Worm (Caenorhabditis elegans): ENCODE measurements around the gene F42A9.9.

Gene F42A9.9

ce11 chrIV:8668635-8669034 lies 30.0 kb upstream of the F42A9.9 start, which contains the start of gene cdh-5:
TSS of gene cdh-5 (plus strand) at chrIV:8668935.
- TF ChIP-seq hpl-2 (GFP tag; optimal IDR thresholded peaks at IDR 0.05) (no peak), pqm-1 (tag; optimal IDR thresholded peaks at IDR 0.05) (no peak), F16B12.6 (tag; optimal IDR thresholded peaks at IDR 0.05) (no peak), snu-23 (GFP tag; optimal IDR thresholded peaks at IDR 0.05) (no peak), ama-1 (optimal IDR thresholded peaks at IDR 0.05) (no peak), hlh-17 (GFP tag; optimal IDR thresholded peaks at IDR 0.05; ENCODE audit: borderline replicate concordance) (no peak), C04F5.9 (tag; optimal IDR thresholded peaks at IDR 0.05) (no peak), fkh-4 (tag; optimal IDR thresholded peaks at IDR 0.05; ENCODE audit: borderline replicate concordance) (no peak), rnt-1 (tag; optimal IDR thresholded peaks at IDR 0.05) (no peak), nhr-20 (tag; optimal IDR thresholded peaks at IDR 0.05) (no peak)

ce11 chrIV:8665778-8666177 lies 27.1 kb upstream of the F42A9.9 start:
- TF ChIP-seq ztf-11 (tag; optimal IDR thresholded peaks at IDR 0.05), result no peak
- no peak for TF ChIP-seq efl-1 (optimal IDR thresholded peaks at IDR 0.05)
- TF ChIP-seq efl-1 (GFP tag; optimal IDR thresholded peaks at IDR 0.05 in 1 of 2), result peak in 1 of 2 experiments; percentile 29
- no peak for TF ChIP-seq skn-1 (tag; optimal IDR thresholded peaks at IDR 0.05)
- TF ChIP-seq isw-1 (GFP tag; IDR thresholded peaks at IDR 0.05), result no peak
- no peak for TF ChIP-seq unc-30 (tag; optimal IDR thresholded peaks at IDR 0.05)
- TF ChIP-seq lin-35 (GFP tag; optimal IDR thresholded peaks at IDR 0.05), result peak in 1 of 2 experiments; percentile 4
- TF ChIP-seq hpl-2 (GFP tag; optimal IDR thresholded peaks at IDR 0.05), result no peak
- TF ChIP-seq grh-1 (GFP tag; IDR thresholded peaks at IDR 0.05), result no peak
- no peak for TF ChIP-seq blmp-1 (tag; optimal IDR thresholded peaks at IDR 0.05)
- TF ChIP-seq ceh-88 (GFP tag; IDR thresholded peaks at IDR 0.05), result no peak
- no peak for TF ChIP-seq nhr-19 (GFP tag; conservative IDR thresholded peaks at IDR 0.05)
- no peak for TF ChIP-seq nhr-237 (tag; optimal IDR thresholded peaks at IDR 0.05)
- no peak for TF ChIP-seq nhr-47 (tag; optimal IDR thresholded peaks at IDR 0.05)
- no peak for TF ChIP-seq fkh-8 (tag; optimal IDR thresholded peaks at IDR 0.05)
- peak in 1 of 3 experiments; percentile 15 for TF ChIP-seq dpl-1 (GFP tag; optimal IDR thresholded peaks at IDR 0.05)

ce11 chrIV:8658122-8658521 lies 19.5 kb upstream of the F42A9.9 start, which contains the start of gene C49C8.6:
TSS of gene C49C8.6 (minus strand) at chrIV:8658222.
- TF ChIP-seq hlh-4 (tag; optimal IDR thresholded peaks at IDR 0.05) (no peak), dsc-1 (tag; optimal IDR thresholded peaks at IDR 0.05) (no peak), fkh-8 (tag; optimal IDR thresholded peaks at IDR 0.05) (no peak), pag-3 (tag; optimal IDR thresholded peaks at IDR 0.05; ENCODE audit: borderline replicate concordance, insufficient read depth) (no peak), nhr-11 (tag; optimal IDR thresholded peaks at IDR 0.05) (no peak), lin-39 (tag; optimal IDR thresholded peaks at IDR 0.05) (no peak), mef-2 (tag; optimal IDR thresholded peaks at IDR 0.05) (no peak), snpc-4 (tag; optimal IDR thresholded peaks at IDR 0.05) (no peak), lin-14 (GFP tag; optimal IDR thresholded peaks at IDR 0.05) (no peak), irx-1 (tag; optimal IDR thresholded peaks at IDR 0.05) (no peak), ceh-90 (tag; optimal IDR thresholded peaks at IDR 0.05) (no peak), ama-1 (optimal IDR thresholded peaks at IDR 0.05) (no peak), ceh-8 (GFP tag; optimal IDR thresholded peaks at IDR 0.05) (no peak), lin-15B (tag; optimal IDR thresholded peaks at IDR 0.05) (no peak)

- no peak for TF ChIP-seq lin-35 (GFP tag; optimal IDR thresholded peaks at IDR 0.05)
- TF ChIP-seq alr-1 (tag; optimal IDR thresholded peaks at IDR 0.05; ENCODE audit: borderline replicate concordance), result no peak
- TF ChIP-seq Y116A8C.19 (tag; optimal IDR thresholded peaks at IDR 0.05; ENCODE audit: borderline replicate concordance), result no peak
These were observed 15.5 kb upstream of the F42A9.9 start, which contains the start of gene C49C8.1 for ce11 chrIV:8654115-8654628. TSS of gene C49C8.1 (plus strand) at chrIV:8654578.
